Worm (Caenorhabditis elegans) whole organism, early embryonic: Measurements from ENCODE around the gene C17C3.9.

Experiments
- B0310.2 ChIP-seq: sonication (generic microtip); optimal IDR thresholded peaks from 2 replicates; lab custom pipeline; 2016; ENCODE audit warnings: mild to moderate bottlenecking, missing genetic modification characterization, missing compliant biosample characterization
- ama-1 ChIP-seq: fragments of 150-350 bp; optimal IDR thresholded peaks from 2 replicates; lab custom pipeline; 2014
- ceh-13 ChIP-seq: fragments of 200-800 bp; sonication (Bioruptor generic); optimal IDR thresholded peaks from 2 replicates; lab custom pipeline; 2018; ENCODE audit warnings: mild to moderate bottlenecking, missing genetic modification characterization, missing compliant biosample characterization
- ceh-36 ChIP-seq: sonication (generic microtip); optimal IDR thresholded peaks from 2 replicates; lab custom pipeline; 2016; ENCODE audit warnings: missing genetic modification characterization, inconsistent platforms, missing compliant biosample characterization
- ets-7 ChIP-seq: sonication (generic microtip); optimal IDR thresholded peaks from 2 replicates; lab custom pipeline; 2016; ENCODE audit warnings: missing genotype, missing genetic modification characterization, missing compliant biosample characterization
- flt-1 ChIP-seq: fragments of 200-800 bp; sonication (Bioruptor generic); IDR thresholded peaks from 2 replicates; pipeline ENCODE4 v1.3.6; 2022; ENCODE audit warnings: missing genetic modification characterization, missing compliant biosample characterization
- hmbx-1 ChIP-seq: sonication (generic microtip); optimal IDR thresholded peaks from 2 replicates; lab custom pipeline; 2016; ENCODE audit warnings: mild to moderate bottlenecking, missing genetic modification characterization, missing compliant biosample characterization
- hnd-1 ChIP-seq: sonication (generic microtip); optimal IDR thresholded peaks from 2 replicates; lab custom pipeline; 2016; ENCODE audit warnings: missing genetic modification characterization, missing compliant biosample characterization
- scrt-1 ChIP-seq: fragments of 200-800 bp; sonication (Bioruptor generic); IDR thresholded peaks from 2 replicates; pipeline ENCODE4 v1.3.6; 2022; ENCODE audit warnings: missing genetic modification characterization, missing compliant biosample characterization
- sea-1 ChIP-seq: fragments of 200-800 bp; sonication (Bioruptor generic); conservative IDR thresholded peaks from 2 replicates; pipeline ENCODE4 v1.3.6; 2022; ENCODE audit warnings: missing genetic modification characterization, missing compliant biosample characterization
- tra-4 ChIP-seq: sonication (generic microtip); optimal IDR thresholded peaks from 2 replicates; lab custom pipeline; 2017; ENCODE audit warnings: missing genetic modification characterization, missing compliant biosample characterization

DNA sequence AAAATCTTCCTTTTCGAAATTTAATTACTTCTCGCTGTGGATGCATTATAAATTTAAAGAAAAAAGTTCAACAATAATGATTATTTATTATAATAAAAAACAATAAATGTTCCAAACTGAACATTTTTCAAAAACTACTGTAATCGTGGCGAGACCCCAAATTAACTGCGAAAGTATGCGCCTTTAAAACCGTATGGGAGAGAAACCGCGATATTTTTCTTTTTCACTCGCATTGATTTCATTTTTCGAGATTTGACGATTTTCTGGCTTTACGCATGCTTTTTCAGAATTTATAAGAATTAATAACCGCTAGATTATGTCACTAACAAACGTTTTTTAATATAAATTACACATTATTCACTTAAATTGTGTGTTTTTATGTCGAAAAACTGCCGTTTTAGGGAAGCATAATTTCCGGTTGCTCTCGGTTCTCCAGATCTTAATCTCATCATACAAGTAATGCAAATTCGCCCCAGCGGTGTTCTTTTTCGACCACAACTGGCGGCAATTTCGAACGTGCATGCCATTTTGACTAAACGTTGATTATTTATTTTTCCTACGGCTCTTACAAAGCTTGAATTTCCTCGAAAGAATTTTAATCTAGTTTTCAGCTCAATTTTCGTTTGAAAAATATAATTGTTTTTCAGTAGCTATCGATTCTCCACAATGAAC is 31.0 kb downstream of the C17C3.9 start, which contains the start of gene F12A10.8:
- TF ChIP-seq hnd-1 (tag; lab: Kevin White, UChicago) (no peak), tra-4 (no peak), ama-1 (no peak), scrt-1 (no peak), hmbx-1 (tag; lab: Kevin White, UChicago) (no peak), B0310.2 (tag; lab: Kevin White, UChicago) (no peak), flt-1 (GFP tag; lab: Robert Waterston, UW) (no peak), ceh-13 (GFP tag; lab: Kevin White, UChicago) (no peak), ceh-36 (tag; lab: Kevin White, UChicago) (no peak), sea-1 (no peak), ets-7 (tag; lab: Kevin White, UChicago) (no peak)
